Worm (Caenorhabditis elegans): ENCODE data around the gene slc-9B.2.

ce11 chrV:16367575-16367974 lies 28.7 kb downstream of the slc-9B.2 start, which contains the start of gene W08G11.3:
- TF ChIP-seq zag-1 (tag; optimal IDR thresholded peaks at IDR 0.05): no peak
- no peak for TF ChIP-seq lsy-2 (tag; optimal IDR thresholded peaks at IDR 0.05)
- no peak for TF ChIP-seq nhr-12 (tag; optimal IDR thresholded peaks at IDR 0.05)
